Worm (Caenorhabditis elegans): ENCODE data around the gene his-2.

The his-2 gene

DNA sequence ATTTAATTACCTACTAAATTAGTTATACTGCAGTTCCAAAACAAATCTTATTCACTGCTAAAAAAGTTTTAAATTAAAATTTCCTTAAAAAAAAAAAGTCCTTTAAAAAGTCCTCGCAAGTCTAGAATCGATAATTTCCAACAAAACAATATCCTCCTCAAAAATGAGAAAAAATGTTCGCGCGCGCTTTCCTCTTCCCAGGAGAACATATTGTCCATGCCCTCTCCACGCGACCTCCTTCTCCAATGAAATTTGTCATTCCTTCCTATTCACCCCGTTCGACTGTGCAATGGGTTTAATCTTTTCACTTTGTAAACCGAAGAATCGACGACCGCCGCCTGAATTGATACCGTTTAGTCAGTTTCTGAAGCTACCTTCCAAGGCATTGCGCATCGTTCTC lies 5.9 kb downstream of the his-2 start, which contains the start of gene T10C6.10:
Gene T10C6.10 (plus strand): TSS at position 248 of the 400 bp plus-strand sequence.
- 0 out of 2 replicates have a peak, but pooled peaks have one; percentile 15 for TF ChIP-seq madf-6 (GFP tag; IDR thresholded peaks at IDR 0.05)
- peak; percentile 97 for TF ChIP-seq aptf-2 (GFP tag; conservative IDR thresholded peaks at IDR 0.05)
- TF ChIP-seq aptf-3 (GFP tag; IDR thresholded peaks at IDR 0.05) = 0 out of 2 replicates have a peak, but pooled peaks have one; percentile 65
- TF ChIP-seq atf-7 (tag; optimal IDR thresholded peaks at IDR 0.05) = no peak
- no peak for TF ChIP-seq somi-1 (GFP tag; optimal IDR thresholded peaks at IDR 0.05)

DNA sequence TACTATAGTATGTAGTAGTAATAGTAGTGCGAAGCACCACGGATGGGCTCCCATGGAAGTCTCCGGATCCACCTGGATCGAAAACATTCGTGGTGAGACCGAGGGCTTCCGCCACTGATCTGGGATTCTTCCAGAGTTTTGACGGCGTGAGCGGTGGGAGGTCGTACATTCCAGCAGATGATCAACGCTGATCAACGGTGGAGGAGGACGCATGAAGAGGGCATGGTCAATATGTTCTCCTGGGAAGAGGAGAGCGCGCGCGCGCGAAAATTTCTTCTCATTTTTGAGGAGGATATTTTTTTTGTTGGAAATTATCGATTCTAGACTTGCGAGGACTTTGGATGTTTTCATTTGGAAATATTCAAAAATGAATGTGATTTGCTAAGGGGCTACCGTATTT lies 8.6 kb downstream of the his-2 start:
- TF ChIP-seq unc-130 (GFP tag; optimal IDR thresholded peaks at IDR 0.05) = no peak
- TF ChIP-seq madf-6 (GFP tag; IDR thresholded peaks at IDR 0.05) = peak; percentile 86
- 0 out of 2 replicates have a peak, but pooled peaks have one; percentile 39 for TF ChIP-seq zfh-2 (GFP tag; conservative IDR thresholded peaks at IDR 0.05)
- no peak for TF ChIP-seq ZK185.1 (tag; optimal IDR thresholded peaks at IDR 0.05; ENCODE audit: poor library complexity, severe bottlenecking)
- TF ChIP-seq aptf-3 (GFP tag; IDR thresholded peaks at IDR 0.05) = peak; percentile 97
- TF ChIP-seq F37B4.10 (GFP tag; IDR thresholded peaks at IDR 0.05) = no peak
- no peak for TF ChIP-seq hmg-1.2 (GFP tag; IDR thresholded peaks at IDR 0.05)
- TF ChIP-seq T26A5.8 (tag; optimal IDR thresholded peaks at IDR 0.05) = no peak
- TF ChIP-seq C17E4.6 (GFP tag; IDR thresholded peaks at IDR 0.05) = no peak
- peak; percentile 99 for TF ChIP-seq aptf-2 (GFP tag; conservative IDR thresholded peaks at IDR 0.05)
- no peak for TF ChIP-seq dpl-1 (GFP tag; optimal IDR thresholded peaks at IDR 0.05)
- peak; percentile 56; the same call in 1 of the 2 replicates for TF ChIP-seq madf-8 (GFP tag; conservative IDR thresholded peaks at IDR 0.05)
- no peak for TF ChIP-seq fkh-3 (tag; optimal IDR thresholded peaks at IDR 0.05)
- no peak for TF ChIP-seq unc-62 (GFP tag; optimal IDR thresholded peaks at IDR 0.05)

ce11 chrV:16032761-16033160 lies 9.3 kb downstream of the his-2 start, which contains the start of gene T10C6.16:
Gene T10C6.16 (minus strand): TSS chrV:16033005.
- no peak for TF ChIP-seq D2030.7 (GFP tag; IDR thresholded peaks at IDR 0.05)
- TF ChIP-seq Y67H2A.10 (GFP tag; conservative IDR thresholded peaks at IDR 0.05) = no peak
- no peak for TF ChIP-seq somi-1 (GFP tag; optimal IDR thresholded peaks at IDR 0.05)
- no peak for TF ChIP-seq hmg-1.2 (GFP tag; IDR thresholded peaks at IDR 0.05)
- no peak for TF ChIP-seq nhr-27 (tag; optimal IDR thresholded peaks at IDR 0.05)
- TF ChIP-seq snpc-1.3 (tag; optimal IDR thresholded peaks at IDR 0.05; ENCODE audit: insufficient read depth) = no peak
- no peak for TF ChIP-seq zim-3 (tag; optimal IDR thresholded peaks at IDR 0.05)

DNA sequence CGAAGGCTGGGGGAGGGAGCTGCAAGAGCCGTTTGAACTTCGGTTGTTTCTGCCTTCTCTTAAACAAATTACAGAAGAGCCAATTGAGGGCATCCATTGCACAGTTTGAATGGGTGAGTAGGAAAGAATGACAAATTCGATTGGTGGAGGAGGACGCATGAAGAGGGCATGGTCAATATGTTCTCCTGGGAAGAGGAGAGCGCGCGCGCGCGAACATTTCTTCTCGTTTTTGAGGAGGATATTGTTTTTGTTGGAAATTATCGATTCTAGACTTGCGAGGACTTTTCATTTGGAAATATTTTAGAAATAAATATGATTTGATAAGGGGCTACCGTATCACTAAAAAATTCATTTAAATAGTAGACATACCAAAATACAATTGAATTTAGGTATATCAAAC lies 10.5 kb downstream of the his-2 start, which contains the start of gene T10C6.7:
Gene T10C6.7 (minus strand): TSS at position 143 of the 400 bp plus-strand sequence.
- TF ChIP-seq ceh-58 (GFP tag; IDR thresholded peaks at IDR 0.05) = no peak
- no peak for TF ChIP-seq chd-7 (tag; optimal IDR thresholded peaks at IDR 0.05)
- TF ChIP-seq nfya-2 (GFP tag; IDR thresholded peaks at IDR 0.05) = no peak
- no peak for TF ChIP-seq sea-2 (GFP tag; IDR thresholded peaks at IDR 0.05)
- no peak for TF ChIP-seq madf-10 (tag; optimal IDR thresholded peaks at IDR 0.05)
- TF ChIP-seq mxl-1 (tag; optimal IDR thresholded peaks at IDR 0.05) = no peak
- peak; percentile 7 for TF ChIP-seq xnd-1 (tag; optimal IDR thresholded peaks at IDR 0.05)
- peak; percentile 100 for TF ChIP-seq aptf-2 (GFP tag; conservative IDR thresholded peaks at IDR 0.05)
- TF ChIP-seq aptf-3 (GFP tag; IDR thresholded peaks at IDR 0.05) = peak; percentile 98
- peak; percentile 39; the same call in 1 of the 2 replicates for TF ChIP-seq madf-3 (GFP tag; IDR thresholded peaks at IDR 0.05)
- TF ChIP-seq hsf-1 (GFP tag; IDR thresholded peaks at IDR 0.05) = no peak
- TF ChIP-seq madf-8 (GFP tag; conservative IDR thresholded peaks at IDR 0.05) = peak; percentile 69
- TF ChIP-seq let-526 (GFP tag; IDR thresholded peaks at IDR 0.05) = no peak
- no peak for TF ChIP-seq dox-1 (GFP tag; IDR thresholded peaks at IDR 0.05)
- TF ChIP-seq Y53G8AR.9 (GFP tag; conservative IDR thresholded peaks at IDR 0.05) = no peak
- TF ChIP-seq efl-1 (GFP tag; optimal IDR thresholded peaks at IDR 0.05) = peak; percentile 34
- no peak for TF ChIP-seq pha-4 (tag; optimal IDR thresholded peaks at IDR 0.05)
- TF ChIP-seq sptf-2 (GFP tag; optimal IDR thresholded peaks at IDR 0.05) = no peak
- TF ChIP-seq madf-6 (GFP tag; IDR thresholded peaks at IDR 0.05) = peak; percentile 87
- peak; percentile 18; the same call in 1 of the 2 replicates for TF ChIP-seq D2030.7 (GFP tag; IDR thresholded peaks at IDR 0.05)
- no peak for TF ChIP-seq ceh-91 (GFP tag; IDR thresholded peaks at IDR 0.05)
- no peak for TF ChIP-seq dpl-1 (GFP tag; optimal IDR thresholded peaks at IDR 0.05)
- no peak for TF ChIP-seq akir-1 (GFP tag; optimal IDR thresholded peaks at IDR 0.05)
- no peak for TF ChIP-seq bed-2 (GFP tag; IDR thresholded peaks at IDR 0.05)
- no peak for TF ChIP-seq zfh-2 (GFP tag; conservative IDR thresholded peaks at IDR 0.05)
- no peak for TF ChIP-seq F33H1.4 (GFP tag; IDR thresholded peaks at IDR 0.05)
- TF ChIP-seq C17E4.6 (GFP tag; IDR thresholded peaks at IDR 0.05) = no peak
- 0 out of 2 replicates have a peak, but pooled peaks have one; percentile 10 for TF ChIP-seq lir-1 (GFP tag; conservative IDR thresholded peaks at IDR 0.05)
- no peak for TF ChIP-seq F23B12.7 (tag; optimal IDR thresholded peaks at IDR 0.05; ENCODE audit: insufficient read depth)

Data from whole organism, young adult.